Worm (Caenorhabditis elegans) whole organism, early embryonic: ENCODE data around the gene dpy-8.

Source experiments
- F13C5.2 ChIP-seq: sonication (generic microtip); optimal IDR thresholded peaks from 2 replicates; lab custom pipeline; 2017; ENCODE audit warnings: mild to moderate bottlenecking, missing genetic modification characterization, inconsistent platforms, missing compliant biosample characterization
- aly-1 ChIP-seq: sonication (generic microtip); optimal IDR thresholded peaks from 2 replicates; lab custom pipeline; 2016; ENCODE audit warnings: missing genetic modification characterization, missing compliant biosample characterization
- ama-1 ChIP-seq: fragments of 150-350 bp; optimal IDR thresholded peaks from 2 replicates; lab custom pipeline; 2014
- ceh-13 ChIP-seq: fragments of 200-800 bp; sonication (Bioruptor generic); optimal IDR thresholded peaks from 2 replicates; lab custom pipeline; 2018; ENCODE audit warnings: mild to moderate bottlenecking, missing genetic modification characterization, missing compliant biosample characterization
- ets-7 ChIP-seq: sonication (generic microtip); optimal IDR thresholded peaks from 2 replicates; lab custom pipeline; 2016; ENCODE audit warnings: missing genotype, missing genetic modification characterization, missing compliant biosample characterization
- flt-1 ChIP-seq: fragments of 200-800 bp; sonication (Bioruptor generic); IDR thresholded peaks from 2 replicates; pipeline ENCODE4 v1.3.6; 2022; ENCODE audit warnings: missing genetic modification characterization, missing compliant biosample characterization
- hmbx-1 ChIP-seq: sonication (generic microtip); optimal IDR thresholded peaks from 2 replicates; lab custom pipeline; 2016; ENCODE audit warnings: mild to moderate bottlenecking, missing genetic modification characterization, missing compliant biosample characterization
- hmg-4 ChIP-seq: fragments of 200-800 bp; sonication (Bioruptor generic); optimal IDR thresholded peaks from 2 replicates; lab custom pipeline; 2018; ENCODE audit warnings: mild to moderate bottlenecking, missing genetic modification characterization, missing compliant biosample characterization
- hnd-1 ChIP-seq: sonication (generic microtip); optimal IDR thresholded peaks from 2 replicates; lab custom pipeline; 2016; ENCODE audit warnings: missing genetic modification characterization, missing compliant biosample characterization
- pes-1 ChIP-seq: fragments of 200-800 bp; sonication (Bioruptor generic); IDR thresholded peaks from 2 replicates; pipeline ENCODE4 v1.3.6; 2022; ENCODE audit warnings: missing genetic modification reagents, missing genetic modification characterization, missing compliant biosample characterization
- sea-1 ChIP-seq: fragments of 200-800 bp; sonication (Bioruptor generic); conservative IDR thresholded peaks from 2 replicates; pipeline ENCODE4 v1.3.6; 2022; ENCODE audit warnings: missing genetic modification characterization, missing compliant biosample characterization
- tbx-11 ChIP-seq: fragments of 200-800 bp; sonication (Bioruptor generic); IDR thresholded peaks from 2 replicates; pipeline ENCODE4 v1.3.6; 2022; ENCODE audit warnings: missing genetic modification characterization, missing compliant biosample characterization
- tbx-37 ChIP-seq: fragments of 200-800 bp; sonication (Bioruptor generic); conservative IDR thresholded peaks from 2 replicates; pipeline ENCODE4 v1.3.6; 2022; ENCODE audit warnings: missing genetic modification reagents, missing genetic modification characterization, missing compliant biosample characterization
- tra-4 ChIP-seq: sonication (generic microtip); optimal IDR thresholded peaks from 2 replicates; lab custom pipeline; 2017; ENCODE audit warnings: missing genetic modification characterization, missing compliant biosample characterization

ce11 chrX:5152931-5153330 is 2.7 kb upstream of the dpy-8 start:
- TF ChIP-seq ama-1 (lab: Kevin White, UChicago) (no peak), ets-7 (no peak), sea-1 (GFP tag; lab: Robert Waterston, UW) (no peak), ceh-13 (GFP tag; lab: Kevin White, UChicago) (no peak), hmg-4 (GFP tag; lab: Kevin White, UChicago) (no peak), tbx-37 (GFP tag; lab: Robert Waterston, UW) (no peak), tra-4 (tag; lab: Kevin White, UChicago) (no peak), hnd-1 (tag; lab: Kevin White, UChicago) (no peak), flt-1 (no peak), F13C5.2 (no peak), pes-1 (GFP tag; lab: Robert Waterston, UW) (no peak), aly-1 (tag; lab: Kevin White, UChicago) (no peak), tbx-11 (no peak), hmbx-1 (tag; lab: Kevin White, UChicago) (no peak)
